Worm (Caenorhabditis elegans) whole organism, midembryonic: ENCODE measurements around the gene Y57G11B.5.

Experiments
- T22C8.4 ChIP-seq: fragments of 200-800 bp; sonication (Bioruptor generic); IDR thresholded peaks from 2 replicates; pipeline ENCODE4 v1.3.6; 2022; ENCODE audit warnings: missing genetic modification characterization, missing compliant biosample characterization
- cog-1 ChIP-seq: sonication (generic microtip); optimal IDR thresholded peaks from 2 replicates; lab custom pipeline; 2016; ENCODE audit warnings: missing genetic modification characterization, missing compliant biosample characterization
- flt-1 ChIP-seq: fragments of 200-800 bp; sonication (Bioruptor generic); IDR thresholded peaks from 2 replicates; pipeline ENCODE4 v1.3.6; 2022; ENCODE audit warnings: missing genetic modification characterization, missing compliant biosample characterization
- tab-1 ChIP-seq: fragments of 200-800 bp; sonication (Bioruptor generic); IDR thresholded peaks from 2 replicates; pipeline ENCODE4 v1.3.6; 2022; ENCODE audit warnings: missing genetic modification characterization, missing compliant biosample characterization
- ztf-23 ChIP-seq: fragments of 200-800 bp; sonication (Bioruptor generic); IDR thresholded peaks from 2 replicates; pipeline ENCODE4 v1.3.6; 2022; ENCODE audit warnings: missing genetic modification reagents, missing genetic modification characterization, missing compliant biosample characterization
- ztf-29 ChIP-seq: fragments of 200-800 bp; sonication (Bioruptor generic); IDR thresholded peaks from 2 replicates; pipeline ENCODE4 v1.3.6; 2022; ENCODE audit warnings: missing genetic modification reagents, missing genetic modification characterization, missing compliant biosample characterization

DNA sequence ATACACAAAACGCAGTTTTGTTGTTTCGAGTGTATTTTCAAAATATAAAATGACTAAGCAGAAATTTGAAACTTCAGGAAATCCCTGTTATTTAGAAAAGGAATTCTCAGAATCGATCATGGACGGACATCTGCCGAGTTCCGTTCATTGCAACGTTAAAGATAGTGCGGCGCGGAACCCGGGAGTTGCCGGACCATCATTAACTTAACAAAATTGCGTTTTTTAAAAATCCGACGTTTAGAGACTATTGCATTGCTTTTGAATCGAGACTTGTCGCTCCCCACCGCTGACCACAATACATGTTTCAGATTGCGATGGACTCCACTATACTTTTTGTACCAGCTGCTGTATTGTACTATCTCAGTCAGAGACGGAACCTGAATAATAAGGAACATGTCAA is 44.6 kb upstream of the Y57G11B.5 start:
- TF ChIP-seq flt-1 (GFP tag; lab: Robert Waterston, UW): no peak
- no peak for TF ChIP-seq ztf-29 (GFP tag; lab: Robert Waterston, UW)
- TF ChIP-seq cog-1 (tag; lab: Kevin White, UChicago): no peak
- no peak for TF ChIP-seq T22C8.4 (GFP tag; lab: Robert Waterston, UW)
- TF ChIP-seq tab-1 (GFP tag; lab: Robert Waterston, UW): no peak
- no peak for TF ChIP-seq ztf-23 (GFP tag; lab: Robert Waterston, UW)
